Worm (Caenorhabditis elegans): ENCODE measurements around the gene ZC443.2.

Gene ZC443.2

ce11 chrV:12792752-12793151 lies 18.2 kb downstream of the ZC443.2 start, which contains the start of gene ugt-5:
ugt-5 (minus strand) TSS chrV:12792965.
- TF ChIP-seq nfya-2 (GFP tag; IDR thresholded peaks at IDR 0.05), result no peak
- TF ChIP-seq nhr-80 (tag; optimal IDR thresholded peaks at IDR 0.05), result peak; percentile 22

DNA sequence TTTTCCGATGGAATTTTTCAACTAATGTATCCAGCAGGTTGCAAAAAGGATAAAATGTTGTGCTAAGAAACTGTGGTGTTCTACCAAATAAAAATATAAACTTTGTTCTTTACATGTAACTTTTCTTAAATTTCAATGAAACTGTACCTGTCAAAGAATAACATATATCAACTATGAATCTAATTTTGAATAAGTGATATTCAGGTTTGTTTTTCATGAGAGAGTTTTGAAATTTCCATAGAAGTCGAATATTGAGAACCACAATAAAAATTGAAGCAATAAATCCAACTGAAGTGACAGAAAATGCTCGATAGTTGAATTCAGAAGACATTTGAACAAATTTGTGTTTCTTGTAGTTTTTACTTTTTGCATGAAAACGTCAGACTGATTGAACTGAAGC lies 20.8 kb downstream of the ZC443.2 start, which contains the start of gene srbc-43:
TSS of gene srbc-43 (minus strand) at position 331 of the 400 bp plus-strand sequence.
- TF ChIP-seq ztf-28 (GFP tag; IDR thresholded peaks at IDR 0.05), result no peak
- no peak for TF ChIP-seq K12H6.12 (tag; optimal IDR thresholded peaks at IDR 0.05)
- TF ChIP-seq Y53G8AR.9 (GFP tag; conservative IDR thresholded peaks at IDR 0.05), result no peak
- TF ChIP-seq Y67H2A.10 (GFP tag; conservative IDR thresholded peaks at IDR 0.05), result no peak
- TF ChIP-seq B0035.1 (tag; optimal IDR thresholded peaks at IDR 0.05), result no peak
- TF ChIP-seq Y95B8A.8 (GFP tag; IDR thresholded peaks at IDR 0.05), result no peak
- no peak for TF ChIP-seq dpff-1 (tag; optimal IDR thresholded peaks at IDR 0.05)
- no peak for TF ChIP-seq C06A6.2 (GFP tag; conservative IDR thresholded peaks at IDR 0.05)
- no peak for TF ChIP-seq ceh-79 (tag; optimal IDR thresholded peaks at IDR 0.05)
- no peak for TF ChIP-seq ztf-3 (GFP tag; optimal IDR thresholded peaks at IDR 0.05)
- no peak for TF ChIP-seq athp-1 (tag; optimal IDR thresholded peaks at IDR 0.05)
- TF ChIP-seq nhr-120 (GFP tag; IDR thresholded peaks at IDR 0.05), result no peak
- no peak for TF ChIP-seq nfyb-1 (GFP tag; IDR thresholded peaks at IDR 0.05)
- no peak for TF ChIP-seq nhr-179 (tag; optimal IDR thresholded peaks at IDR 0.05)
- TF ChIP-seq ccch-3 (GFP tag; optimal IDR thresholded peaks at IDR 0.05), result no peak
- no peak for TF ChIP-seq rpc-1 (optimal IDR thresholded peaks at IDR 0.05)
- no peak for TF ChIP-seq rpc-1 (tag; optimal IDR thresholded peaks at IDR 0.05)
- no peak for TF ChIP-seq ztf-26 (tag; optimal IDR thresholded peaks at IDR 0.05)
- no peak for TF ChIP-seq zim-3 (tag; optimal IDR thresholded peaks at IDR 0.05)

- TF ChIP-seq ztf-6 (GFP tag; IDR thresholded peaks at IDR 0.05), result no peak
- no peak for TF ChIP-seq sdz-38 (tag; optimal IDR thresholded peaks at IDR 0.05)
Measured at ce11 chrV:12788451-12788850, 22.5 kb downstream of the ZC443.2 start, which contains the start of gene srbc-44. srbc-44 (minus strand) TSS chrV:12788551.

DNA sequence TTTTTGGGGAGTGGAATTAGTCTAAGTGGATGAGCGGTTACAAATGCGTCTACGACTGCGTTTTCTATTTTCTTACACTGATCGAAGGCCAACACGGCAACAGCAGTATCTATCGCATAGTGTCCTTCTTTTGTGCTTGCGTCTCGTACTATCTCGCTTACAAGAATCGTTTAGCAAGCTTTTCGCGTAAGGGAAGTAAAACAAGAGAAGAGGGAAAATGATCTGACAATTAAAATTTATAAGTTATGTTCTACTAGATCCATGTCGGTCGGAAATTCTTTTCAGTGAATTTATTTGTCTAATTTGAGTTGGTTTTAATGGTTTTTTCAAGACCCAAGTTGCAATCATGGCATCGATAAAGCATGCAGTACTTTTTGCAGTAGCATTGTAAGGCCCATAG lies 24.0 kb downstream of the ZC443.2 start, which contains the start of gene fkb-4:
TSS of gene fkb-4 (minus strand) at position 101 of the 400 bp plus-strand sequence.
- TF ChIP-seq F57A8.1 (GFP tag; optimal IDR thresholded peaks at IDR 0.05) (no peak), F57C9.4 (tag; optimal IDR thresholded peaks at IDR 0.05) (no peak), sdz-38 (tag; optimal IDR thresholded peaks at IDR 0.05) (no peak), Y67H2A.10 (GFP tag; conservative IDR thresholded peaks at IDR 0.05) (no peak), egl-18 (GFP tag; IDR thresholded peaks at IDR 0.05) (no peak), attf-5 (GFP tag; optimal IDR thresholded peaks at IDR 0.05) (no peak), hlh-26 (GFP tag; conservative IDR thresholded peaks at IDR 0.05) (no peak), T26A5.8 (tag; optimal IDR thresholded peaks at IDR 0.05) (no peak), rec-8 (tag; optimal IDR thresholded peaks at IDR 0.05) (no peak), hmg-1.2 (GFP tag; IDR thresholded peaks at IDR 0.05) (no peak), egrh-3 (GFP tag; IDR thresholded peaks at IDR 0.05) (no peak), madf-8 (GFP tag; conservative IDR thresholded peaks at IDR 0.05) (no peak), B0019.2 (GFP tag; conservative IDR thresholded peaks at IDR 0.05) (no peak), dox-1 (GFP tag; IDR thresholded peaks at IDR 0.05) (no peak), D2030.7 (GFP tag; IDR thresholded peaks at IDR 0.05) (no peak), aptf-3 (GFP tag; IDR thresholded peaks at IDR 0.05) (no peak)
